Fruit fly (Drosophila melanogaster): ENCODE data around the gene meru.

The meru gene

DNA sequence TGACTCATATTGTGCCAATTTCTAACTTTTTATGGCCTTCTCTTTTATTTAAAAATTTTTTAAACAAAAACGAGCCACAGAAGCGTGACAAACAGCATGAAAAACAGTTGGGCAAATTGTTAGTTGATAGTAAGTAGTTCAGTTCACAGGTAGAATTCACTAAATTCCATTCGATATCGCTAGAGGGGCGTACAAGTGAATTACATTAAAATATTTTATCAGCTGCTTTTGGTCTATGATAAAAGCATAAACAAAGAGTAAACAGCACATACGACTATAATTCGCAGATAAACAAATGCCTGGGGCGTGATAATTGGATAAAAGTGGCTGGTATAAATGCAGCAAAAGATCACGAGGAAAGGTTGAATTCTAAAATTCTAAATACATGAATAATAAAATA is 29.9 kb downstream of the meru start (continued):
- TF ChIP-seq fu2 (GFP tag; optimal IDR thresholded peaks at IDR 0.05) (no peak), Adf1 (GFP tag; IDR thresholded peaks at IDR 0.05) (no peak), CG12659 (GFP tag; optimal IDR thresholded peaks at IDR 0.05) (peak; percentile 27), crol (GFP tag; IDR thresholded peaks at IDR 0.05) (no peak), Pdp1 (GFP tag; optimal IDR thresholded peaks at IDR 0.05) (no peak), Gsc (GFP tag; IDR thresholded peaks at IDR 0.05) (no peak), Vsx1 (GFP tag; optimal IDR thresholded peaks at IDR 0.05) (peak; percentile 12), ab (GFP tag; optimal IDR thresholded peaks at IDR 0.05) (no peak), zfh1 (GFP tag; IDR thresholded peaks at IDR 0.05) (0 out of 3 replicates have a peak, but pooled peaks have one; percentile 5), NfI (GFP tag; optimal IDR thresholded peaks at IDR 0.05) (peak; percentile 20), CG17568 (GFP tag; optimal IDR thresholded peaks at IDR 0.05) (peak; percentile 34)

DNA sequence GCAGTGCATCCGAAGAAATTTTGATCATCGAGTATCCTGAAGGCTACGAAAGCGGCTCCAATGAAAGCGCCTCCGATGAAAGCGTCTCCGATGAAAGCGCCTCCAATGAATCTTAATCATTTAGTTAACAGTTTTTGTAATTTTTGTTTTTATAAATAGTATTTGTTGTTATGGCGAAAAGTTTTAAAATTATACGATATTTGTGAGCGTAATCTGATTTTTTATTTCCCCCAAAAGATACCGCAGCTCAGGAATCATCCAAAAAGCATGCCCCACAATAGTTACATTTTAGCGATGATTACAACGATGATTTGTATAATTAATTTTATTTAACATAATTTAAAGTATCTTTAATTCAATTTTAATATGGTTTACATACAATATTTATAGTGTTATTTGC is 34.1 kb downstream of the meru start:
- no peak for TF ChIP-seq Neu2 (GFP tag; optimal IDR thresholded peaks at IDR 0.05; ENCODE audit: borderline replicate concordance)
- TF ChIP-seq CG13287 (GFP tag; IDR thresholded peaks at IDR 0.05; ENCODE audit: partially characterized antibody): peak; percentile 32; the same call in 1 of the 2 replicates
- TF ChIP-seq unc-4 (GFP tag; IDR thresholded peaks at IDR 0.05; ENCODE audit: partially characterized antibody): peak; percentile 27; the same call in 1 of the 2 replicates
- TF ChIP-seq CG9609 (GFP tag; optimal IDR thresholded peaks at IDR 0.05): no peak
- TF ChIP-seq CG31365 (tag; optimal IDR thresholded peaks at IDR 0.05): no peak
- no peak for TF ChIP-seq CG30020 (tag; optimal IDR thresholded peaks at IDR 0.05)
- TF ChIP-seq Scr (GFP tag; IDR thresholded peaks at IDR 0.05; ENCODE audit: partially characterized antibody): peak; percentile 43
- TF ChIP-seq sens (GFP tag): peak; percentile 62
- no peak for TF ChIP-seq trh (GFP tag; optimal IDR thresholded peaks at IDR 0.05)
- TF ChIP-seq lola (GFP tag; optimal IDR thresholded peaks at IDR 0.05): peak in 1 of 3 experiments; percentile 39
- TF ChIP-seq Dad (GFP tag; optimal IDR thresholded peaks at IDR 0.05): no peak
- no peak for TF ChIP-seq D19A (tag; optimal IDR thresholded peaks at IDR 0.05)
- TF ChIP-seq BEAF-32 (GFP tag; optimal IDR thresholded peaks at IDR 0.05): peak; percentile 33
- 0 out of 3 replicates have a peak, but pooled peaks have one; percentile 24 for TF ChIP-seq HLH4C (GFP tag; IDR thresholded peaks at IDR 0.05; ENCODE audit: partially characterized antibody)
- no peak for TF ChIP-seq CG7271 (tag; optimal IDR thresholded peaks at IDR 0.05)
- no peak for TF ChIP-seq CG32767 (GFP tag; IDR thresholded peaks at IDR 0.05)

DNA sequence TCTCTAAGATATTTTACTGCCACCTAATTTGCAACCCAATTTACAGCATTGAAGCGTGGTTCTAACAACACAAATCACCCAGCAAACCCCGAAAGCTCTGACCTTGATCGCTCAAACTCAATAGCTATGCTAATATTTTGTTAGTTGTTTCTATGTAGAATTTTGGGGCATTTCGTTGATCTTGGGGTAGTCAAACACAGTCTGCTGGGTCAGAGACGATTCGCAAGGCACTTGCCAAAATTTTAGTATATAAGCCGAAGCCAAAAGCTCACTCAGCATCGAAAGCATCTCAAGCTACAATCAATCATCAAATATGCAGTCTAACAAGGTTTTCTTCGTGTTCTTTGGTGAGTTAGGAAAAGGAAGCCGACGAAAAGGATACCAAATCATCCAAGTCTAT is 34.7 kb downstream of the meru start, which contains the start of gene CG13445:
Gene CG13445 (plus strand): TSS at position 301 of the 400 bp plus-strand sequence.
- TF ChIP-seq CG9817 (tag; optimal IDR thresholded peaks at IDR 0.05) (no peak), sim (GFP tag; IDR thresholded peaks at IDR 0.05) (0 out of 2 replicates have a peak, but pooled peaks have one; percentile 3), CG17361 (GFP tag; IDR thresholded peaks at IDR 0.05) (no peak), Med (GFP tag) (peak; percentile 57)

DNA sequence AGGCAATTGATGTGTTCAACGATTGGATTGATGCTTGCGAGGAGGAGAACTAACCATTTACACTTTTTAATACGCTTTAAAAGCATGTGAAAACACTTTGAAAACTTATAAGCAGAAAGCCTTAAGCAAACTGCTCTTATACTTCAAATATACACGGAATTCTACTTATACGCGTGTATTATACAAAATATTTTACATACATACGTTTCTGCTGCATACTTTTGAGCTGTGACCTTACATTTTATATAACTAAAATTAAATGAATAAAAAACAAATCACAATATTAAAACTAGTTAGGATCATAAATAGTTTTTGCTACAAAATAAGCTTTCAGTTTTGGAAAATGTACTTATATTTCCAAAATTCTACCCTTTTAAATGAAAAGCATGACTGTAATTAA is 35.2 kb downstream of the meru start:
- TF ChIP-seq bbx (GFP tag; IDR thresholded peaks at IDR 0.05; ENCODE audit: partially characterized antibody) (0 out of 2 replicates have a peak, but pooled peaks have one; percentile 12), Lhr (GFP tag; optimal IDR thresholded peaks at IDR 0.05) (no peak), CG6272 (GFP tag; IDR thresholded peaks at IDR 0.05) (no peak), CG8388 (GFP tag; optimal IDR thresholded peaks at IDR 0.05) (no peak), CG17612 (GFP tag; IDR thresholded peaks at IDR 0.05) (no peak), Pdp1 (GFP tag; optimal IDR thresholded peaks at IDR 0.05) (peak in 1 of 2 experiments; percentile 91), CG17385 (GFP tag; optimal IDR thresholded peaks at IDR 0.05) (no peak), ERR (GFP tag; optimal IDR thresholded peaks at IDR 0.05) (no peak), Bgb (GFP tag; IDR thresholded peaks at IDR 0.05; ENCODE audit: partially characterized antibody) (peak; percentile 42), mirr (GFP tag; optimal IDR thresholded peaks at IDR 0.05) (no peak), Vsx1 (GFP tag; optimal IDR thresholded peaks at IDR 0.05) (no peak), amos (GFP tag; IDR thresholded peaks at IDR 0.05; ENCODE audit: partially characterized antibody) (peak; percentile 44), CG9797 (GFP tag; optimal IDR thresholded peaks at IDR 0.05) (no peak), hkb (optimal IDR thresholded peaks at IDR 0.05) (no peak), hkb (GFP tag; IDR thresholded peaks at IDR 0.05) (no peak), stwl (tag; optimal IDR thresholded peaks at IDR 0.05) (peak; percentile 30), CTCF (GFP tag; optimal IDR thresholded peaks at IDR 0.05) (peak; percentile 60), Hand (GFP tag; optimal IDR thresholded peaks at IDR 0.05) (no peak)

All from whole organism, embryonic.